Worm (Caenorhabditis elegans) whole organism, midembryonic: ENCODE results near the gene F44F4.15.

ENCODE experiments used
- cog-1 ChIP-seq: sonication (generic microtip); optimal IDR thresholded peaks from 2 replicates; lab custom pipeline; 2016; ENCODE audit warnings: missing genetic modification characterization, missing compliant biosample characterization
- flt-1 ChIP-seq: fragments of 200-800 bp; sonication (Bioruptor generic); IDR thresholded peaks from 2 replicates; pipeline ENCODE4 v1.3.6; 2022; ENCODE audit warnings: missing genetic modification characterization, missing compliant biosample characterization
- med-1 ChIP-seq: sonication (generic microtip); optimal IDR thresholded peaks from 2 replicates; lab custom pipeline; 2017; ENCODE audit warnings: missing genetic modification characterization, mild to moderate bottlenecking, missing compliant biosample characterization, antibody characterized with exemption, missing genetic modification reagents; ENCODE audit not compliant: insufficient read depth
- tab-1 ChIP-seq: fragments of 200-800 bp; sonication (Bioruptor generic); IDR thresholded peaks from 2 replicates; pipeline ENCODE4 v1.3.6; 2022; ENCODE audit warnings: missing genetic modification characterization, missing compliant biosample characterization
- ztf-23 ChIP-seq: fragments of 200-800 bp; sonication (Bioruptor generic); IDR thresholded peaks from 2 replicates; pipeline ENCODE4 v1.3.6; 2022; ENCODE audit warnings: missing genetic modification reagents, missing genetic modification characterization, missing compliant biosample characterization

- TF ChIP-seq tab-1 (GFP tag; lab: Robert Waterston, UW) (no peak), ztf-23 (GFP tag; lab: Robert Waterston, UW) (no peak), med-1 (GFP tag; lab: Kevin White, UChicago) (no peak), flt-1 (GFP tag; lab: Robert Waterston, UW) (no peak), cog-1 (tag; lab: Kevin White, UChicago) (no peak)
Observed at ce11 chrII:10950107-10950679, 35.7 kb downstream of the F44F4.15 start, which contains the start of gene gst-5.
